Fruit fly (Drosophila melanogaster) whole organism, embryonic: ENCODE measurements around the gene RhoGDI.

ENCODE experiments used
- Abd-B ChIP-seq: fragments of 200-800 bp; sonication (Bioruptor generic); optimal IDR thresholded peaks from 2 replicates; lab custom pipeline; 2018; ENCODE audit warnings: missing biosample characterization, mild to moderate bottlenecking, missing genetic modification characterization, moderate library complexity
- Aef1 ChIP-seq: fragments of 200-800 bp; sonication (Bioruptor generic); IDR thresholded peaks from 3 replicates; pipeline ENCODE4 v1.3.6; 2022; ENCODE audit warnings: missing biosample characterization, missing genetic modification characterization
- Bteb2 ChIP-seq: fragments of 200-800 bp; sonication (Bioruptor generic); optimal IDR thresholded peaks from 2 replicates; lab custom pipeline; 2016; ENCODE audit warnings: missing biosample characterization, missing genetic modification characterization
- CG10959 ChIP-seq: fragments of 200-800 bp; sonication (Bioruptor generic); IDR thresholded peaks from 2 replicates; pipeline ENCODE4 v1.3.6; 2022; ENCODE audit warnings: missing biosample characterization, missing genetic modification characterization
- CG11247 ChIP-seq: fragments of 200-800 bp; sonication (Bioruptor generic); IDR thresholded peaks from 2 replicates; pipeline ENCODE4 v1.3.6; 2022; ENCODE audit warnings: missing biosample characterization, missing genetic modification characterization
- CG11696 ChIP-seq: fragments of 200-800 bp; sonication (Bioruptor generic); IDR thresholded peaks from 2 replicates; pipeline ENCODE4 v1.3.6; 2022; ENCODE audit warnings: missing biosample characterization, missing genetic modification characterization
- CG12769 ChIP-seq: fragments of 200-800 bp; sonication (Bioruptor generic); optimal IDR thresholded peaks from 2 replicates; lab custom pipeline; 2019; ENCODE audit warnings: missing biosample characterization, mild to moderate bottlenecking, missing genetic modification characterization, moderate library complexity
- CG13287 ChIP-seq: fragments of 200-800 bp; sonication (Bioruptor generic); IDR thresholded peaks from 2 replicates; pipeline ENCODE4 v1.3.6; 2022; ENCODE audit warnings: missing biosample characterization, missing genetic modification characterization; ENCODE audit not compliant: partially characterized antibody
- CG13424 ChIP-seq: fragments of 200-800 bp; sonication (Bioruptor generic); optimal IDR thresholded peaks from 2 replicates; lab custom pipeline; 2019; ENCODE audit warnings: missing biosample characterization, mild to moderate bottlenecking, missing genetic modification characterization, moderate library complexity
- CG13775 ChIP-seq: fragments of 200-800 bp; sonication (Bioruptor generic); optimal IDR thresholded peaks from 3 replicates; lab custom pipeline; 2017; ENCODE audit warnings: missing biosample characterization, mild to moderate bottlenecking, missing genetic modification characterization
- CG15269 ChIP-seq: fragments of 200-800 bp; sonication (Bioruptor generic); optimal IDR thresholded peaks from 2 replicates; lab custom pipeline; 2018; ENCODE audit warnings: missing biosample characterization, mild to moderate bottlenecking, missing genetic modification characterization, moderate library complexity
- CG17802 ChIP-seq: fragments of 200-800 bp; sonication (Bioruptor generic); optimal IDR thresholded peaks from 2 replicates; lab custom pipeline; 2018; ENCODE audit warnings: missing biosample characterization, mild to moderate bottlenecking, missing genetic modification characterization, moderate library complexity
- CG30403 ChIP-seq: fragments of 200-800 bp; sonication (Bioruptor generic); optimal IDR thresholded peaks from 3 replicates; lab custom pipeline; 2016; ENCODE audit warnings: missing biosample characterization, missing genetic modification characterization
- CG33213 ChIP-seq: fragments of 200-800 bp; sonication (Bioruptor generic); optimal IDR thresholded peaks from 3 replicates; lab custom pipeline; 2016; ENCODE audit warnings: missing biosample characterization, missing genetic modification characterization
- CG4360 ChIP-seq: fragments of 200-800 bp; sonication (Bioruptor generic); IDR thresholded peaks from 2 replicates; pipeline ENCODE4 v1.3.6; 2022; ENCODE audit warnings: missing biosample characterization, missing genetic modification characterization
- CG4820 ChIP-seq: fragments of 200-800 bp; sonication (Bioruptor generic); optimal IDR thresholded peaks from 3 replicates; lab custom pipeline; 2016; ENCODE audit warnings: missing biosample characterization, missing genetic modification characterization
- CG5180 ChIP-seq: fragments of 200-800 bp; sonication (Bioruptor generic); optimal IDR thresholded peaks from 3 replicates; lab custom pipeline; 2017; ENCODE audit warnings: missing biosample characterization, missing genetic modification characterization, mild to moderate bottlenecking, moderate library complexity, missing genetic modification reagents
- CG6272 ChIP-seq: fragments of 200-800 bp; sonication (Bioruptor generic); IDR thresholded peaks from 2 replicates; pipeline ENCODE4 v1.3.6; 2022; ENCODE audit warnings: missing biosample characterization, missing genetic modification characterization
- CG6683 ChIP-seq: fragments of 200-800 bp; sonication (Bioruptor generic); optimal IDR thresholded peaks from 2 replicates; lab custom pipeline; 2017; ENCODE audit warnings: missing biosample characterization, mild to moderate bottlenecking, missing genetic modification characterization, missing genetic modification reagents
- CG6689 ChIP-seq: fragments of 200-800 bp; sonication (Bioruptor generic); IDR thresholded peaks from 2 replicates; pipeline ENCODE4 v1.3.6; 2022; ENCODE audit warnings: missing biosample characterization, missing genetic modification characterization
- CG7963 ChIP-seq: fragments of 200-800 bp; sonication (Bioruptor generic); IDR thresholded peaks from 3 replicates; pipeline ENCODE4 v1.3.6; 2022; ENCODE audit warnings: missing biosample characterization, missing genetic modification characterization; ENCODE audit not compliant: partially characterized antibody
- CG8478 ChIP-seq: fragments of >200 bp; optimal IDR thresholded peaks from 2 replicates; lab custom pipeline; 2018
- CG9215 ChIP-seq: fragments of 200-800 bp; sonication (Bioruptor generic); IDR thresholded peaks from 2 replicates; pipeline ENCODE4 v1.3.6; 2022; ENCODE audit warnings: missing biosample characterization, missing genetic modification characterization
- CG9609 ChIP-seq: fragments of 200-800 bp; sonication (Bioruptor generic); optimal IDR thresholded peaks from 3 replicates; lab custom pipeline; 2016; ENCODE audit warnings: missing biosample characterization, missing genetic modification characterization
- Fer1 ChIP-seq: fragments of 200-800 bp; sonication (Bioruptor generic); optimal IDR thresholded peaks from 2 replicates; lab custom pipeline; 2017; ENCODE audit warnings: missing biosample characterization, mild to moderate bottlenecking, missing genetic modification characterization
- Gug ChIP-seq: fragments of 200-800 bp; sonication (Bioruptor generic); IDR thresholded peaks from 4 replicates; pipeline ENCODE4 v1.3.6; 2022; ENCODE audit warnings: missing biosample characterization, missing genetic modification characterization
- HLHmδ ChIP-seq: fragments of 200-800 bp; sonication (Bioruptor generic); optimal IDR thresholded peaks from 2 replicates; lab custom pipeline; 2018; ENCODE audit warnings: missing biosample characterization, mild to moderate bottlenecking, missing genetic modification characterization, moderate library complexity
- Hr51 ChIP-seq, 2 experiments: fragments of 200-800 bp; sonication (Bioruptor generic); optimal IDR thresholded peaks; 2 replicates in 1 of 2; 3 replicates in 1 of 2; lab custom pipeline; 2016 to 2018; ENCODE audit warnings: missing biosample characterization in 2 of 2, missing genetic modification characterization in 2 of 2, mild to moderate bottlenecking in 1 of 2, moderate library complexity in 1 of 2
- Med ChIP-seq: fragments of 200-800 bp; sonication (Bioruptor generic); peaks from one replicate; lab custom pipeline; 2016; ENCODE audit warnings: missing biosample characterization, missing genetic modification characterization, mild to moderate bottlenecking, inconsistent platforms, moderate library complexity
- Mes4 ChIP-seq: fragments of 200-800 bp; sonication (Bioruptor generic); optimal IDR thresholded peaks from 2 replicates; lab custom pipeline; 2016; ENCODE audit warnings: missing biosample characterization, missing genetic modification characterization
- Oaz ChIP-seq: fragments of 200-800 bp; sonication (Bioruptor generic); IDR thresholded peaks from 2 replicates; pipeline ENCODE4 v1.3.6; 2022; ENCODE audit warnings: missing biosample characterization, missing genetic modification characterization
- Pdp1 ChIP-seq, 2 experiments: fragments of 200-800 bp; sonication (Bioruptor generic); optimal IDR thresholded peaks; 3 replicates each; lab custom pipeline; 2016; ENCODE audit warnings: missing biosample characterization in 2 of 2, missing genetic modification characterization in 2 of 2, mild to moderate bottlenecking in 1 of 2, moderate library complexity in 1 of 2
- Six4 ChIP-seq: fragments of 200-800 bp; sonication (Bioruptor generic); optimal IDR thresholded peaks from 2 replicates; lab custom pipeline; 2016; ENCODE audit warnings: missing biosample characterization, missing genetic modification characterization
- ac ChIP-seq: fragments of 200-800 bp; sonication (Bioruptor generic); optimal IDR thresholded peaks from 3 replicates; lab custom pipeline; 2017; ENCODE audit warnings: missing biosample characterization, mild to moderate bottlenecking, missing genetic modification characterization
- ase ChIP-seq: fragments of 200-800 bp; sonication (Bioruptor generic); IDR thresholded peaks from 3 replicates; pipeline ENCODE4 v1.3.6; 2022; ENCODE audit warnings: missing biosample characterization, missing genetic modification characterization
- caup ChIP-seq: fragments of 200-800 bp; sonication (Bioruptor generic); optimal IDR thresholded peaks from 3 replicates; lab custom pipeline; 2017; ENCODE audit warnings: missing biosample characterization, mild to moderate bottlenecking, missing genetic modification characterization, moderate library complexity; ENCODE audit not compliant: severe bottlenecking
- cg ChIP-seq: fragments of 200-800 bp; sonication (Bioruptor generic); optimal IDR thresholded peaks from 3 replicates; lab custom pipeline; 2019; ENCODE audit warnings: missing biosample characterization, mild to moderate bottlenecking, missing genetic modification characterization, moderate library complexity
- dmrt99B ChIP-seq: fragments of 200-800 bp; sonication (Bioruptor generic); optimal IDR thresholded peaks from 2 replicates; lab custom pipeline; 2018; ENCODE audit warnings: missing biosample characterization, mild to moderate bottlenecking, missing genetic modification characterization, moderate library complexity
- gcm2 ChIP-seq: fragments of 200-800 bp; sonication (Bioruptor generic); optimal IDR thresholded peaks from 2 replicates; lab custom pipeline; 2016; ENCODE audit warnings: missing biosample characterization, missing genetic modification characterization
- h ChIP-seq: fragments of >200 bp; optimal IDR thresholded peaks from 2 replicates; lab custom pipeline; 2017
- ken ChIP-seq: fragments of 200-800 bp; sonication (Bioruptor generic); IDR thresholded peaks from 3 replicates; pipeline ENCODE4 v1.3.6; 2022; ENCODE audit warnings: missing biosample characterization, missing genetic modification characterization
- kni ChIP-seq: fragments of 200-800 bp; sonication (Bioruptor generic); optimal IDR thresholded peaks from 3 replicates; lab custom pipeline; 2017; ENCODE audit warnings: mild to moderate bottlenecking, missing biosample characterization, missing genetic modification reagents, missing genetic modification characterization
- lab ChIP-seq: fragments of 200-800 bp; sonication (Bioruptor generic); optimal IDR thresholded peaks from 3 replicates; lab custom pipeline; 2017; ENCODE audit warnings: missing biosample characterization, missing genetic modification characterization, mild to moderate bottlenecking, moderate library complexity, missing genetic modification reagents
- lmd ChIP-seq: fragments of 200-800 bp; sonication (Bioruptor generic); IDR thresholded peaks from 2 replicates; pipeline ENCODE4 v1.3.6; 2022; ENCODE audit warnings: missing biosample characterization, missing genetic modification characterization
- phol ChIP-seq: fragments of 200-800 bp; sonication (Bioruptor generic); optimal IDR thresholded peaks from 3 replicates; lab custom pipeline; 2018; ENCODE audit warnings: missing biosample characterization, mild to moderate bottlenecking, missing genetic modification characterization, moderate library complexity
- pum ChIP-seq: fragments of 200-800 bp; sonication (Bioruptor generic); optimal IDR thresholded peaks from 2 replicates; lab custom pipeline; 2016; ENCODE audit warnings: missing biosample characterization, missing genetic modification characterization
- row ChIP-seq: fragments of 200-800 bp; sonication (Bioruptor generic); IDR thresholded peaks from 3 replicates; pipeline ENCODE4 v1.3.6; 2022; ENCODE audit warnings: missing biosample characterization, missing genetic modification characterization
- sd ChIP-seq: fragments of 200-800 bp; sonication (Bioruptor generic); optimal IDR thresholded peaks from 3 replicates; lab custom pipeline; 2018; ENCODE audit warnings: missing biosample characterization, mild to moderate bottlenecking, missing genetic modification characterization, moderate library complexity
- sna ChIP-seq: fragments of 200-800 bp; sonication (Bioruptor generic); IDR thresholded peaks from 2 replicates; pipeline ENCODE4 v1.3.6; 2022; ENCODE audit warnings: missing biosample characterization, missing genetic modification characterization; ENCODE audit not compliant: partially characterized antibody
- stc ChIP-seq: fragments of 200-800 bp; sonication (Bioruptor generic); IDR thresholded peaks from 2 replicates; pipeline ENCODE4 v1.3.6; 2022; ENCODE audit warnings: missing biosample characterization, missing genetic modification characterization

The RhoGDI gene

dm6 chr3L:19904411-19905135 is 24.0 kb upstream of the RhoGDI start:
- TF ChIP-seq Six4 (GFP tag; lab: Kevin White, UChicago) (no peak), lmd (GFP tag; lab: Robert Waterston, UW) (no peak), stc (GFP tag; lab: Robert Waterston, UW) (peak; percentile 36; the same call in 1 of the 2 replicates), ken (GFP tag; lab: Robert Waterston, UW) (no peak), CG17802 (tag; lab: Kevin White, UChicago) (no peak), caup (no peak), sd (tag; lab: Kevin White, UChicago) (peak; percentile 12), Abd-B (GFP tag; lab: Kevin White, UChicago) (no peak), sna (GFP tag; lab: Robert Waterston, UW) (no peak), h (no peak), CG4820 (GFP tag; lab: Kevin White, UChicago) (no peak), gcm2 (GFP tag; lab: Kevin White, UChicago) (no peak), Gug (GFP tag; lab: Robert Waterston, UW) (no peak), phol (tag; lab: Kevin White, UChicago) (no peak), cg (peak; percentile 34), CG13287 (GFP tag; lab: Robert Waterston, UW) (no peak), Med (GFP tag; lab: Kevin White, UChicago) (peak; percentile 47), CG10959 (GFP tag; lab: Robert Waterston, UW) (no peak), Pdp1 (GFP tag; optimal IDR thresholded peaks at IDR 0.05; lab: Kevin White, UChicago) (peak in 1 of 2 experiments; percentile 79), CG8478 (lab: Kevin White, UChicago) (no peak), CG4360 (GFP tag; lab: Robert Waterston, UW) (peak; percentile 97), Aef1 (no peak), CG12769 (tag; lab: Kevin White, UChicago) (no peak), CG13424 (tag; lab: Kevin White, UChicago) (no peak), lab (GFP tag; lab: Kevin White, UChicago) (peak; percentile 1), kni (GFP tag; lab: Kevin White, UChicago) (peak; percentile 16), CG13775 (GFP tag; lab: Kevin White, UChicago) (no peak), Oaz (GFP tag; lab: Robert Waterston, UW) (no peak)

- TF ChIP-seq row (GFP tag; lab: Robert Waterston, UW) (peak; percentile 36; the same call in 1 of the 3 replicates), CG9215 (peak; percentile 58), pum (no peak), CG7963 (no peak), CG6689 (GFP tag; lab: Robert Waterston, UW) (peak; percentile 24; the same call in 1 of the 2 replicates), Bteb2 (GFP tag; lab: Kevin White, UChicago) (no peak), CG6683 (GFP tag; lab: Kevin White, UChicago) (no peak), ac (no peak), CG33213 (GFP tag; lab: Kevin White, UChicago) (no peak), Fer1 (no peak), Mes4 (GFP tag; lab: Kevin White, UChicago) (no peak), CG15269 (tag; lab: Kevin White, UChicago) (peak; percentile 7), ase (GFP tag; lab: Robert Waterston, UW) (no peak), Hr51 (GFP tag; optimal IDR thresholded peaks at IDR 0.05; lab: Kevin White, UChicago) (peak in 1 of 2 experiments; percentile 43), CG11696 (GFP tag; lab: Robert Waterston, UW) (peak; percentile 81), CG5180 (GFP tag; lab: Kevin White, UChicago) (no peak), CG11247 (GFP tag; lab: Robert Waterston, UW) (no peak), CG30403 (GFP tag; lab: Kevin White, UChicago) (peak; percentile 28), HLHmδ (GFP tag; lab: Kevin White, UChicago) (no peak), CG6272 (no peak), dmrt99B (peak; percentile 16), CG9609 (GFP tag; lab: Kevin White, UChicago) (peak; percentile 1)
These were observed 23.1 kb upstream of the RhoGDI start for dm6 chr3L:19905427-19905826.
